Fruit fly (Drosophila melanogaster) whole organism, embryonic: ENCODE results near the gene IA-2.

ENCODE experiments used
- Blimp-1 ChIP-seq: fragments of 200-800 bp; sonication (Bioruptor generic); optimal IDR thresholded peaks from 3 replicates; lab custom pipeline; 2018; ENCODE audit warnings: missing biosample characterization, missing genetic modification characterization, mild to moderate bottlenecking, moderate library complexity, missing genetic modification reagents
- C15 ChIP-seq: fragments of 200-800 bp; sonication (Bioruptor generic); IDR thresholded peaks from 3 replicates; pipeline ENCODE4 v1.3.6; 2022; ENCODE audit warnings: missing biosample characterization, missing genetic modification characterization
- CG10267 ChIP-seq: fragments of 200-800 bp; sonication (Bioruptor generic); optimal IDR thresholded peaks from 2 replicates; lab custom pipeline; 2018; ENCODE audit warnings: missing biosample characterization, mild to moderate bottlenecking, missing genetic modification characterization, moderate library complexity
- CG10654 ChIP-seq: fragments of 200-800 bp; sonication (Bioruptor generic); optimal IDR thresholded peaks from 2 replicates; lab custom pipeline; 2016; ENCODE audit warnings: missing biosample characterization, missing genetic modification characterization
- CG11247 ChIP-seq: fragments of 200-800 bp; sonication (Bioruptor generic); IDR thresholded peaks from 2 replicates; pipeline ENCODE4 v1.3.6; 2022; ENCODE audit warnings: missing biosample characterization, missing genetic modification characterization
- CG13894 ChIP-seq: fragments of 200-800 bp; sonication (Bioruptor generic); optimal IDR thresholded peaks from 3 replicates; lab custom pipeline; 2018; ENCODE audit warnings: missing biosample characterization, mild to moderate bottlenecking, missing genetic modification characterization, moderate library complexity
- CG14667 ChIP-seq: fragments of 200-800 bp; sonication (Bioruptor generic); IDR thresholded peaks from 2 replicates; pipeline ENCODE4 v1.3.6; 2022; ENCODE audit warnings: missing biosample characterization, missing genetic modification characterization
- CG14965 ChIP-seq: fragments of 200-800 bp; sonication (Bioruptor generic); optimal IDR thresholded peaks from 2 replicates; lab custom pipeline; 2016; ENCODE audit warnings: missing biosample characterization, missing genetic modification characterization, borderline replicate concordance
- CG18619 ChIP-seq: fragments of 200-800 bp; sonication (Bioruptor generic); optimal IDR thresholded peaks from 3 replicates; lab custom pipeline; 2017; ENCODE audit warnings: missing biosample characterization, mild to moderate bottlenecking, missing genetic modification characterization
- CG30431 ChIP-seq: fragments of 200-800 bp; sonication (Bioruptor generic); optimal IDR thresholded peaks from 2 replicates; lab custom pipeline; 2017; ENCODE audit warnings: missing biosample characterization, missing genetic modification characterization
- CG31388 ChIP-seq: fragments of 200-800 bp; sonication (Bioruptor generic); optimal IDR thresholded peaks from 2 replicates; lab custom pipeline; 2016; ENCODE audit warnings: missing biosample characterization, missing genetic modification characterization
- CG34224 ChIP-seq: fragments of 200-800 bp; sonication (Bioruptor generic); IDR thresholded peaks from 3 replicates; pipeline ENCODE4 v1.3.6; 2022; ENCODE audit warnings: missing biosample characterization, missing genetic modification characterization; ENCODE audit not compliant: partially characterized antibody
- CG4328 ChIP-seq: fragments of 200-800 bp; sonication (Bioruptor generic); optimal IDR thresholded peaks from 3 replicates; lab custom pipeline; 2017; ENCODE audit warnings: missing biosample characterization, missing genetic modification reagents, missing genetic modification characterization
- CG7786 ChIP-seq: fragments of 200-800 bp; sonication (Bioruptor generic); optimal IDR thresholded peaks from 2 replicates; lab custom pipeline; 2016; ENCODE audit warnings: missing biosample characterization, missing genetic modification characterization
- CG8290 ChIP-seq, 3 experiments: fragments of 200-800 bp; sonication (Bioruptor generic); optimal IDR thresholded peaks; 2 replicates each; lab custom pipeline; 2016 to 2019; ENCODE audit warnings: missing biosample characterization in 3 of 3, missing genetic modification characterization in 3 of 3, mild to moderate bottlenecking in 2 of 3, moderate library complexity in 1 of 3
- CG8478 ChIP-seq: fragments of >200 bp; optimal IDR thresholded peaks from 2 replicates; lab custom pipeline; 2018
- CG9609 ChIP-seq: fragments of 200-800 bp; sonication (Bioruptor generic); optimal IDR thresholded peaks from 3 replicates; lab custom pipeline; 2016; ENCODE audit warnings: missing biosample characterization, missing genetic modification characterization
- CG9817 ChIP-seq: fragments of 200-800 bp; sonication (Bioruptor generic); optimal IDR thresholded peaks from 2 replicates; lab custom pipeline; 2018; ENCODE audit warnings: missing biosample characterization, mild to moderate bottlenecking, missing genetic modification characterization, moderate library complexity
- CrebB ChIP-seq: fragments of 200-800 bp; sonication (Bioruptor generic); optimal IDR thresholded peaks from 3 replicates; lab custom pipeline; 2018; ENCODE audit warnings: missing biosample characterization, mild to moderate bottlenecking, missing genetic modification characterization
- D ChIP-seq, 2 experiments: fragments of 200-800 bp in 1 of 2; fragments of >200 bp in 1 of 2; sonication (Bioruptor generic) in 1 of 2; optimal IDR thresholded peaks; 2 replicates in 1 of 2; 3 replicates in 1 of 2; lab custom pipeline; 2017; ENCODE audit warnings: mild to moderate bottlenecking in 1 of 2, missing biosample characterization in 1 of 2, missing genetic modification characterization in 1 of 2, missing genetic modification reagents in 1 of 2
- Dip2 ChIP-seq: fragments of 200-800 bp; sonication (Bioruptor generic); IDR thresholded peaks from 2 replicates; pipeline ENCODE4 v1.3.6; 2022; ENCODE audit warnings: missing biosample characterization, missing genetic modification characterization
- Doc3 ChIP-seq: fragments of 200-800 bp; sonication (Bioruptor generic); IDR thresholded peaks from 3 replicates; pipeline ENCODE4 v1.3.6; 2022; ENCODE audit warnings: missing biosample characterization, missing genetic modification characterization; ENCODE audit not compliant: partially characterized antibody
- Fer1 ChIP-seq: fragments of 200-800 bp; sonication (Bioruptor generic); optimal IDR thresholded peaks from 2 replicates; lab custom pipeline; 2017; ENCODE audit warnings: missing biosample characterization, mild to moderate bottlenecking, missing genetic modification characterization
- Jarid2 ChIP-seq: fragments of 200-800 bp; sonication (Bioruptor generic); optimal IDR thresholded peaks from 3 replicates; lab custom pipeline; 2017; ENCODE audit warnings: mild to moderate bottlenecking, missing biosample characterization, missing genetic modification reagents, missing genetic modification characterization
- NFAT ChIP-seq: fragments of 200-800 bp; sonication (Bioruptor generic); IDR thresholded peaks from 2 replicates; pipeline ENCODE4 v1.3.6; 2022; ENCODE audit warnings: missing biosample characterization, missing genetic modification characterization
- Pdp1 ChIP-seq, 2 experiments: fragments of 200-800 bp; sonication (Bioruptor generic); optimal IDR thresholded peaks; 3 replicates each; lab custom pipeline; 2016; ENCODE audit warnings: missing biosample characterization in 2 of 2, missing genetic modification characterization in 2 of 2, mild to moderate bottlenecking in 1 of 2, moderate library complexity in 1 of 2
- Ptx1 ChIP-seq: fragments of 200-800 bp; sonication (Bioruptor generic); IDR thresholded peaks from 2 replicates; pipeline ENCODE4 v1.3.6; 2022; ENCODE audit warnings: missing biosample characterization, missing genetic modification characterization
- Ssrp ChIP-seq: fragments of 200-800 bp; sonication (Bioruptor generic); optimal IDR thresholded peaks from 2 replicates; lab custom pipeline; 2018; ENCODE audit warnings: missing biosample characterization, mild to moderate bottlenecking, missing genetic modification characterization, moderate library complexity
- Xrp1 ChIP-seq: fragments of 200-800 bp; sonication (Bioruptor generic); IDR thresholded peaks from 2 replicates; pipeline ENCODE4 v1.3.6; 2022; ENCODE audit warnings: missing biosample characterization, missing genetic modification characterization
- ara ChIP-seq: fragments of 200-800 bp; sonication (Bioruptor generic); IDR thresholded peaks from 2 replicates; pipeline ENCODE4 v1.3.6; 2022; ENCODE audit warnings: missing biosample characterization, missing genetic modification characterization
- bigmax ChIP-seq: fragments of 200-800 bp; sonication (Bioruptor generic); optimal IDR thresholded peaks from 2 replicates; lab custom pipeline; 2018; ENCODE audit warnings: missing biosample characterization, mild to moderate bottlenecking, missing genetic modification characterization
- bowl ChIP-seq: fragments of 200-800 bp; sonication (Bioruptor generic); IDR thresholded peaks from 2 replicates; pipeline ENCODE4 v1.3.6; 2022; ENCODE audit warnings: missing biosample characterization, missing genetic modification characterization
- br ChIP-seq: fragments of >200 bp; optimal IDR thresholded peaks from 2 replicates; lab custom pipeline; 2017
- corto ChIP-seq: fragments of 200-800 bp; sonication (Bioruptor generic); optimal IDR thresholded peaks from 2 replicates; lab custom pipeline; 2016; ENCODE audit warnings: missing biosample characterization, mild to moderate bottlenecking, missing genetic modification characterization, moderate library complexity
- crp ChIP-seq, 2 experiments: fragments of 200-800 bp; sonication (Bioruptor generic); optimal IDR thresholded peaks; 2 replicates in 1 of 2; 3 replicates in 1 of 2; lab custom pipeline; 2017; ENCODE audit warnings: missing biosample characterization in 2 of 2, missing genetic modification characterization in 2 of 2, mild to moderate bottlenecking in 1 of 2, moderate library complexity in 1 of 2
- hkb ChIP-seq, 2 experiments: fragments of 200-800 bp in 1 of 2; fragments of >200 bp in 1 of 2; sonication (Bioruptor generic) in 1 of 2; IDR thresholded peaks in 1 of 2; optimal IDR thresholded peaks in 1 of 2; 2 replicates each; pipeline versions ENCODE4 v1.3.6 to Lab custom; 2017 to 2022; ENCODE audit warnings: missing biosample characterization in 1 of 2, missing genetic modification characterization in 1 of 2
- nau ChIP-seq: fragments of 200-800 bp; sonication (Bioruptor generic); optimal IDR thresholded peaks from 3 replicates; lab custom pipeline; 2017; ENCODE audit warnings: missing biosample characterization, mild to moderate bottlenecking, missing genetic modification characterization, missing genetic modification reagents
- nerfin-1 ChIP-seq: fragments of 200-800 bp; sonication (Bioruptor generic); optimal IDR thresholded peaks from 3 replicates; lab custom pipeline; 2019; ENCODE audit warnings: missing biosample characterization, mild to moderate bottlenecking, missing genetic modification characterization, moderate library complexity
- phol ChIP-seq: fragments of 200-800 bp; sonication (Bioruptor generic); optimal IDR thresholded peaks from 3 replicates; lab custom pipeline; 2018; ENCODE audit warnings: missing biosample characterization, mild to moderate bottlenecking, missing genetic modification characterization, moderate library complexity
- scrt ChIP-seq: fragments of 200-800 bp; sonication (Bioruptor generic); optimal IDR thresholded peaks from 2 replicates; lab custom pipeline; 2018; ENCODE audit warnings: missing biosample characterization, mild to moderate bottlenecking, missing genetic modification characterization, moderate library complexity
- sd ChIP-seq: fragments of 200-800 bp; sonication (Bioruptor generic); optimal IDR thresholded peaks from 3 replicates; lab custom pipeline; 2018; ENCODE audit warnings: missing biosample characterization, mild to moderate bottlenecking, missing genetic modification characterization, moderate library complexity
- sr ChIP-seq: fragments of 200-800 bp; sonication (Bioruptor generic); IDR thresholded peaks from 3 replicates; pipeline ENCODE4 v1.3.6; 2022; ENCODE audit warnings: missing biosample characterization, missing genetic modification characterization
- sug ChIP-seq: fragments of 200-800 bp; optimal IDR thresholded peaks from 2 replicates; lab custom pipeline; 2019; ENCODE audit warnings: missing biosample characterization, mild to moderate bottlenecking, missing genetic modification characterization, moderate library complexity
- trh ChIP-seq: fragments of 200-800 bp; sonication (Bioruptor generic); optimal IDR thresholded peaks from 2 replicates; lab custom pipeline; 2016; ENCODE audit warnings: missing biosample characterization, missing genetic modification characterization
- vfl ChIP-seq: fragments of 200-800 bp; sonication (Bioruptor generic); optimal IDR thresholded peaks from 2 replicates; lab custom pipeline; 2016; ENCODE audit warnings: missing biosample characterization, missing genetic modification characterization
- wdn ChIP-seq: fragments of 200-800 bp; sonication (Bioruptor generic); IDR thresholded peaks from 2 replicates; pipeline ENCODE4 v1.3.6; 2022; ENCODE audit warnings: missing biosample characterization, missing genetic modification characterization
- wor ChIP-seq: fragments of 200-800 bp; sonication (Bioruptor generic); IDR thresholded peaks from 2 replicates; pipeline ENCODE4 v1.3.6; 2022; ENCODE audit warnings: missing biosample characterization, missing genetic modification characterization
- zf30C ChIP-seq: fragments of 200-800 bp; sonication (Bioruptor generic); optimal IDR thresholded peaks from 3 replicates; lab custom pipeline; 2018; ENCODE audit warnings: missing biosample characterization, mild to moderate bottlenecking, missing genetic modification characterization

IA-2 gene

DNA sequence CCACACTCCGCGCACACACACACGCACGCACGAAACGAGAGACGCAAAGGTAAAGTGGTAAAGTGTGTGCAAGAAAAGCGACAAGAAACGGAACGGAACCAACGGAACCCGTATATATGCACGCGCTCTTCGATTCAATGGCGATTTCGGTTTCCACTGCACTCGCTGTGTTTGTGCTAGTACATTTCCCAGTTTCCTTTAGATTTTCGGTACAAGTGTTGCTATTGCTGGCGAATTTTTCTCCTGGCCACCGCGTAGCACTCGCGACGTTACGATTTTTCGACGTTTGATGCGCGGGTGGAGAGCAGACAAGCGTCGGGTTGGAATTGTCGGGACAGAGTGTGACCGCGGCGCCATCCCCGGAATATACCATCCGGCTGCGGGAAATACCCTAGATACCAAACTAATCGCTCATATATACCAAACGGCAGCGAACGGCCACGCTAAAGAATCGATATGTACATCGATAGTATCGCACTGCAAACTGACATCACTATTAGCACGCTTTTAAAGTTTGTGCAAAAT lies 29.7 kb upstream of the IA-2 start, which contains the start of the genes S and ast (continued):
- no peak for TF ChIP-seq br (lab: Kevin White, UChicago)
- TF ChIP-seq Blimp-1 (GFP tag; lab: Kevin White, UChicago), result no peak
- peak; percentile 34 for TF ChIP-seq scrt
- TF ChIP-seq CG14965 (GFP tag; lab: Kevin White, UChicago), result no peak
- TF ChIP-seq Ssrp (tag; lab: Kevin White, UChicago), result no peak
- 0 out of 3 replicates have a peak, but pooled peaks have one; percentile 13 for TF ChIP-seq sr (GFP tag; lab: Robert Waterston, UW)
- peak in 1 of 2 experiments; percentile 15 for TF ChIP-seq crp (GFP tag; optimal IDR thresholded peaks at IDR 0.05; lab: Kevin White, UChicago)
- no peak for TF ChIP-seq hkb (optimal IDR thresholded peaks at IDR 0.05; lab: Kevin White, UChicago)
- peak; percentile 52; the same call in 1 of the 2 replicates for TF ChIP-seq hkb (GFP tag; IDR thresholded peaks at IDR 0.05; lab: Robert Waterston, UW)
- no peak for TF ChIP-seq vfl
- peak; percentile 91 for TF ChIP-seq Jarid2 (GFP tag; lab: Kevin White, UChicago)
- peak; percentile 50 for TF ChIP-seq CG10267
- TF ChIP-seq Dip2 (GFP tag; lab: Robert Waterston, UW), result no peak
- no peak for TF ChIP-seq C15 (GFP tag; lab: Robert Waterston, UW)
- peak; percentile 47; the same call in 1 of the 2 replicates for TF ChIP-seq NFAT (GFP tag; lab: Robert Waterston, UW)
- no peak for TF ChIP-seq CG31388 (GFP tag; lab: Kevin White, UChicago)
- no peak for TF ChIP-seq zf30C
- no peak for TF ChIP-seq wdn (GFP tag; lab: Robert Waterston, UW)
- peak; percentile 91 for TF ChIP-seq Doc3
- TF ChIP-seq bigmax (GFP tag; lab: Kevin White, UChicago), result peak; percentile 36
- no peak for TF ChIP-seq CG14667 (GFP tag; lab: Robert Waterston, UW)
- TF ChIP-seq Ptx1, result 0 out of 2 replicates have a peak, but pooled peaks have one; percentile 17
- peak; percentile 2 for TF ChIP-seq CG18619
- no peak for TF ChIP-seq trh (GFP tag; lab: Kevin White, UChicago)
- peak; percentile 44 for TF ChIP-seq D (optimal IDR thresholded peaks at IDR 0.05; lab: Kevin White, UChicago)
- peak; percentile 25 for TF ChIP-seq D (GFP tag; optimal IDR thresholded peaks at IDR 0.05; lab: Kevin White, UChicago)
- no peak for TF ChIP-seq CG30431
- peak; percentile 97 for TF ChIP-seq CG34224
- peak; percentile 53 for TF ChIP-seq CG13894 (tag; lab: Kevin White, UChicago)
- peak in 1 of 2 experiments; percentile 52 for TF ChIP-seq Pdp1 (GFP tag; optimal IDR thresholded peaks at IDR 0.05; lab: Kevin White, UChicago)
- TF ChIP-seq sd (tag; lab: Kevin White, UChicago), result no peak
- no peak for TF ChIP-seq bowl (GFP tag; lab: Robert Waterston, UW)
- TF ChIP-seq sug (tag; lab: Kevin White, UChicago), result peak; percentile 40
- no peak for TF ChIP-seq wor (GFP tag; lab: Robert Waterston, UW)
- peak; percentile 37 for TF ChIP-seq CG8290 (GFP tag; optimal IDR thresholded peaks at IDR 0.05; lab: Kevin White, UChicago)
- TF ChIP-seq CG8290 (tag; optimal IDR thresholded peaks at IDR 0.05; lab: Kevin White, UChicago), result no peak
- TF ChIP-seq Fer1 (GFP tag; lab: Kevin White, UChicago), result peak; percentile 61
- TF ChIP-seq nerfin-1, result peak; percentile 36
- no peak for TF ChIP-seq nau
- no peak for TF ChIP-seq corto (GFP tag; lab: Kevin White, UChicago)
- TF ChIP-seq CrebB (tag; lab: Kevin White, UChicago), result peak; percentile 59
- TF ChIP-seq ara (GFP tag; lab: Robert Waterston, UW), result 0 out of 2 replicates have a peak, but pooled peaks have one; percentile 6
- TF ChIP-seq CG10654 (GFP tag; lab: Kevin White, UChicago), result no peak
- TF ChIP-seq CG9609, result peak; percentile 26
- TF ChIP-seq CG7786, result no peak
- no peak for TF ChIP-seq CG4328 (GFP tag; lab: Kevin White, UChicago)
- peak; percentile 30; the same call in 1 of the 2 replicates for TF ChIP-seq CG11247 (GFP tag; lab: Robert Waterston, UW)
- peak; percentile 14; the same call in 1 of the 2 replicates for TF ChIP-seq Xrp1 (GFP tag; lab: Robert Waterston, UW)
- peak; percentile 5 for TF ChIP-seq CG8478 (lab: Kevin White, UChicago)
- TF ChIP-seq phol, result peak; percentile 50
- TF ChIP-seq CG9817 (tag; lab: Kevin White, UChicago), result peak; percentile 18
